Fruit fly (Drosophila melanogaster) whole organism, wandering third instar larva: Measurements from ENCODE around the gene Art1.

Experiments
- CG32264 ChIP-seq: fragments of 200-800 bp; sonication (Bioruptor generic); optimal IDR thresholded peaks from 2 replicates; lab custom pipeline; 2016; ENCODE audit warnings: missing biosample characterization, missing genetic modification characterization
- CG9705 ChIP-seq: fragments of 200-800 bp; sonication (Bioruptor generic); optimal IDR thresholded peaks from 2 replicates; lab custom pipeline; 2018; ENCODE audit warnings: missing biosample characterization, mild to moderate bottlenecking, missing genetic modification characterization
- Dfd ChIP-seq: fragments of >200 bp; optimal IDR thresholded peaks from 2 replicates; lab custom pipeline; 2017; ENCODE audit warnings: missing biosample characterization, missing genetic modification characterization
- GATAd ChIP-seq: sonication (Bioruptor generic); optimal IDR thresholded peaks from 2 replicates; lab custom pipeline; 2016; ENCODE audit warnings: missing biosample characterization, missing genetic modification characterization
- HLH106 ChIP-seq: fragments of 200-800 bp; optimal IDR thresholded peaks from 3 replicates; lab custom pipeline; 2019; ENCODE audit warnings: missing biosample characterization, mild to moderate bottlenecking, missing genetic modification characterization, moderate library complexity
- Hnf4 ChIP-seq: fragments of 200-800 bp; sonication (Bioruptor generic); optimal IDR thresholded peaks from 2 replicates; lab custom pipeline; 2016; ENCODE audit warnings: missing biosample characterization, mild to moderate bottlenecking, missing genetic modification characterization
- Hr78 ChIP-seq: fragments of >200 bp; optimal IDR thresholded peaks from 2 replicates; lab custom pipeline; 2017; ENCODE audit warnings: missing biosample characterization, missing genetic modification characterization
- Hr83 ChIP-seq: fragments of 200-300 bp; sonication (Bioruptor generic); optimal IDR thresholded peaks from 2 replicates; lab custom pipeline; 2016; ENCODE audit warnings: missing biosample characterization, mild to moderate bottlenecking, missing genetic modification characterization, moderate library complexity; ENCODE audit not compliant: poor library complexity, severe bottlenecking
- Jra ChIP-seq: sonication (Bioruptor generic); optimal IDR thresholded peaks from 2 replicates; lab custom pipeline; 2016; ENCODE audit warnings: missing biosample characterization, missing genetic modification characterization
- Mio ChIP-seq: sonication (Bioruptor generic); optimal IDR thresholded peaks from 2 replicates; lab custom pipeline; 2016; ENCODE audit warnings: missing biosample characterization, missing genetic modification characterization
- Myc ChIP-seq: fragments of >200 bp; optimal IDR thresholded peaks from 2 replicates; lab custom pipeline; 2017
- N ChIP-seq: fragments of >200 bp; optimal IDR thresholded peaks from 2 replicates; lab custom pipeline; 2018; ENCODE audit warnings: missing biosample characterization, missing external identifiers, missing genetic modification characterization
- OdsH ChIP-seq: fragments of 200-800 bp; sonication (Bioruptor generic); optimal IDR thresholded peaks from 2 replicates; lab custom pipeline; 2016; ENCODE audit warnings: missing biosample characterization, mild to moderate bottlenecking, missing genetic modification characterization
- Rel ChIP-seq, 2 experiments: fragments of 200-800 bp; sonication (Bioruptor generic) in 1 of 2; optimal IDR thresholded peaks; 2 replicates in 1 of 2; 3 replicates in 1 of 2; lab custom pipeline; 2016 to 2019; ENCODE audit warnings: mild to moderate bottlenecking in 2 of 2, missing biosample characterization in 2 of 2, missing genetic modification characterization in 2 of 2, moderate library complexity in 1 of 2
- Sp1 ChIP-seq: fragments of 200-800 bp; sonication (Bioruptor generic); optimal IDR thresholded peaks from 3 replicates; lab custom pipeline; 2019; ENCODE audit warnings: missing biosample characterization, mild to moderate bottlenecking, missing genetic modification characterization, moderate library complexity
- br ChIP-seq: fragments of 200-800 bp; sonication (Bioruptor generic); optimal IDR thresholded peaks from 2 replicates; lab custom pipeline; 2016; ENCODE audit warnings: missing biosample characterization, missing genetic modification characterization
- brk ChIP-seq: fragments of 200-800 bp; sonication (Bioruptor generic); optimal IDR thresholded peaks from 2 replicates; lab custom pipeline; 2016; ENCODE audit warnings: missing biosample characterization, mild to moderate bottlenecking, missing genetic modification characterization
- dl ChIP-seq, 2 experiments: fragments of 175-275, 200-275 bp in 1 of 2; fragments of 200-275 bp in 1 of 2; sonication (Bioruptor generic); optimal IDR thresholded peaks; lab custom pipeline; 2018; ENCODE audit warnings: mild to moderate bottlenecking in 2 of 2, missing biosample characterization in 2 of 2, missing genetic modification characterization in 2 of 2, moderate library complexity in 2 of 2; ENCODE audit not compliant: partially characterized antibody in 2 of 2, insufficient read depth in 1 of 2
- dmrt93B ChIP-seq: fragments of 200-800 bp; sonication (Bioruptor generic); optimal IDR thresholded peaks from 2 replicates; lab custom pipeline; 2018; ENCODE audit warnings: missing biosample characterization, mild to moderate bottlenecking, missing genetic modification characterization
- dsf ChIP-seq: sonication (Bioruptor generic); optimal IDR thresholded peaks from 2 replicates; lab custom pipeline; 2016; ENCODE audit warnings: missing biosample characterization, missing genetic modification characterization, borderline replicate concordance
- ey ChIP-seq: fragments of 200-800 bp; sonication (Bioruptor generic); optimal IDR thresholded peaks from 2 replicates; lab custom pipeline; 2016; ENCODE audit warnings: missing biosample characterization, missing genetic modification characterization
- foxo ChIP-seq, 2 experiments: fragments of 200-800 bp; sonication (Bioruptor generic); optimal IDR thresholded peaks; 2 replicates in 1 of 2; 3 replicates in 1 of 2; lab custom pipeline; 2016 to 2017; ENCODE audit warnings: missing biosample characterization in 2 of 2, missing genetic modification characterization in 2 of 2
- fru ChIP-seq: fragments of 200-800 bp; sonication (Bioruptor generic); optimal IDR thresholded peaks from 3 replicates; lab custom pipeline; 2016; ENCODE audit warnings: missing biosample characterization, mild to moderate bottlenecking, missing genetic modification characterization
- h ChIP-seq: fragments of 200-800 bp; sonication (Bioruptor generic); optimal IDR thresholded peaks from 3 replicates; lab custom pipeline; 2016; ENCODE audit warnings: missing biosample characterization, mild to moderate bottlenecking, missing genetic modification characterization
- jim ChIP-seq: fragments of 175-275, 200-325 bp; sonication (Bioruptor generic); optimal IDR thresholded peaks from 2 replicates; lab custom pipeline; 2016; ENCODE audit warnings: missing biosample characterization, mild to moderate bottlenecking, missing genetic modification characterization
- lola ChIP-seq: fragments of >200 bp; optimal IDR thresholded peaks from 2 replicates; lab custom pipeline; 2017; ENCODE audit warnings: missing biosample characterization, missing genetic modification characterization
- pan ChIP-seq: fragments of >200 bp; optimal IDR thresholded peaks from 2 replicates; lab custom pipeline; 2017
- psq ChIP-seq: fragments of 200-800 bp; sonication (Bioruptor generic); optimal IDR thresholded peaks from 3 replicates; lab custom pipeline; 2017; ENCODE audit warnings: missing biosample characterization, mild to moderate bottlenecking, missing genetic modification characterization, moderate library complexity
- rgr ChIP-seq: fragments of 200-800 bp; sonication (Bioruptor generic); optimal IDR thresholded peaks from 3 replicates; lab custom pipeline; 2016; ENCODE audit warnings: missing biosample characterization, mild to moderate bottlenecking, missing genetic modification characterization
- sage ChIP-seq: fragments of 200-800 bp; sonication (Bioruptor generic); optimal IDR thresholded peaks from 2 replicates; lab custom pipeline; 2016; ENCODE audit warnings: missing biosample characterization, mild to moderate bottlenecking, missing genetic modification characterization
- sv ChIP-seq: fragments of 200-800 bp; sonication (Bioruptor generic); optimal IDR thresholded peaks from 3 replicates; lab custom pipeline; 2016; ENCODE audit warnings: missing biosample characterization, missing genetic modification characterization
- tai ChIP-seq: sonication (Bioruptor generic); optimal IDR thresholded peaks from 2 replicates; lab custom pipeline; 2016; ENCODE audit warnings: missing biosample characterization, missing genetic modification characterization
- usp ChIP-seq: fragments of >200 bp; optimal IDR thresholded peaks from 2 replicates; lab custom pipeline; 2017; ENCODE audit warnings: missing biosample characterization, missing genetic modification characterization
- woc ChIP-seq: sonication (Bioruptor generic); optimal IDR thresholded peaks from 2 replicates; lab custom pipeline; 2016; ENCODE audit warnings: missing biosample characterization, mild to moderate bottlenecking, missing genetic modification characterization

The Art1 gene

DNA sequence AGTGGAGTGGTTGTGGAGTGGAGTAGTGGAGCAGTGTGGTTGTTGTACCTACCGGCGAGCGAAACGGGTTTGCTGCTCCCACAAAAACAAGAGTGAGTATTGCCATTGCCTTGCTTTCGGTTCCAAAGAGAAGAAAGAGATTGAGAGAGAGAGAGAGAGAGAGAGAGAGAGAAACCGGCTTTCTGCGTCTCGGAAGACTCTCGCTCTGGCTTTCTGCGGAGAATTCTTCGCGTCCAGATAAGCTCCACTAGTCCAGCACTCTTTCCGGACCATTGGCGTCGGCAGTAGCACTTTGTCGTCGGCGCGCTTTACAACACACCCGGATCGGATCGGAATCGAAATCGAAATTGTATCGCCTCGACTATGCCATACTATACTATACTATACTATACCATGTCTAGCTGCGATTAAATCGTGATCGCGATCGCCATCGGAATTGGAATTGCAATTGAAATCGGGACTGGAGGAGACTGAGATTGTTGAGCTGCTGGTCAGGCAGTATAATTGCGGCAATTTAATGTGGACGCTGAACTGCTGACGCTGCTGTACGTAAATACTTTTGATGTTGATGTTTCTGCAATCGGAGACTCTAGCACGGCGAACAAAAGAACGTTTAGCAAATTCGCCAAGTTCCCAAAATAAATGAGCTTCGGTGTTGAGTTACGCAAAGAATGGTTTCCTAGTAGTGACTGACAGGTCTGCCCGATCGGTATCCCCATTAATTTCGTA lies 38.9 kb upstream of the Art1 start, which contains the start of gene Cad86C (continued):
- TF ChIP-seq rgr, result peak; percentile 6
- peak; percentile 33 for TF ChIP-seq h (GFP tag; lab: Kevin White, UChicago)

DNA sequence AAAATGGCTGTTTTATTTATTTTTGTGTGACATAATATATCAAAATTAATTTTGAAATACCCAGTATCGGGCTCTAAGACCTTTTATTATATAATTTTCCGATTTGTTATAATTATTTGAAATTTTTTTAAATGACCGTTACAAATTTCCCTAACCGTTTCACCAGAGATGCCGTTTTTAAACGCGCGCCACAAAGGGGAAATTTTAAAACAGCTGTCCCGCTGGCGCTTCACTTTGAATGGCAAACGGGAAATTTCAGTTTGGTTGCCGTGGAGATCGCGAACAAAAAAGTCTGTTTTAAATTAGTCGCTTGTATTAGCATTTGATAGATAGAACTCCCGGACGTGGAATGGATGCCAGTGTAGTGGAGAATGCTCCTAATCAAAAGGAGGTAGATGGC lies 27.0 kb upstream of the Art1 start, which contains the start of the genes CG14693 and TTLL15:
CG14693 (minus strand) TSS at position 16 of the 400 bp plus-strand sequence.
TTLL15 (plus strand) TSS at position 257 of the 400 bp plus-strand sequence.
- peak; percentile 48 for TF ChIP-seq Myc (lab: Kevin White, UChicago)
- TF ChIP-seq tai (GFP tag; lab: Kevin White, UChicago), result no peak
- no peak for TF ChIP-seq rgr
- no peak for TF ChIP-seq fru (GFP tag; lab: Kevin White, UChicago)

DNA sequence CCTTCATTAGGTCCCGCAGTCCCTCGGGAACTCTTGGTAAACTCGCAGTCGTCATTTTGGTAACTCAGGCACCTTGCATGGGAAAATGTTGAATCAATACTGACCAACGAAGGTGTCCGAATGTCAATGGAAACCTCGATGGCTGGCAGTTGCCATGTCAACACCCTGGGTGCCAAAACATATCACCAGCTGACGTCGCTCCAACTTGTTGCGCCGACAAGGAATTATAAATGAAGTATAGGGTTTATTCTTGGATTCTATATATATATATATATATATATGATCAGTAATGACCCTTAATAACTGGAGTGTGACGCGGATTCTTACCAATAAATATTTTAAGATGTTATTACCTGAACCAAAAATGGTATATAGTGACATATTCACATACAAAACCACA lies 15.8 kb upstream of the Art1 start, which contains the start of gene CG14692:
CG14692 (minus strand) TSS at position 101 of the 400 bp plus-strand sequence.
- TF ChIP-seq psq, result no peak
- TF ChIP-seq Dfd (GFP tag; lab: Kevin White, UChicago), result no peak
- no peak for TF ChIP-seq foxo (GFP tag; optimal IDR thresholded peaks at IDR 0.05; lab: Kevin White, UChicago)
- no peak for TF ChIP-seq Hnf4 (GFP tag; lab: Kevin White, UChicago)
- TF ChIP-seq Jra (GFP tag; lab: Kevin White, UChicago), result no peak
- TF ChIP-seq HLH106 (tag; lab: Kevin White, UChicago), result no peak
- no peak for TF ChIP-seq tai (GFP tag; lab: Kevin White, UChicago)
- TF ChIP-seq jim (GFP tag; lab: Kevin White, UChicago), result no peak
- TF ChIP-seq dsf (GFP tag; lab: Kevin White, UChicago), result no peak
- no peak for TF ChIP-seq brk (GFP tag; lab: Kevin White, UChicago)
- TF ChIP-seq usp (GFP tag; lab: Kevin White, UChicago), result no peak
- TF ChIP-seq OdsH (GFP tag; lab: Kevin White, UChicago), result no peak
- TF ChIP-seq, all 38 proteins: peak for 0

DNA sequence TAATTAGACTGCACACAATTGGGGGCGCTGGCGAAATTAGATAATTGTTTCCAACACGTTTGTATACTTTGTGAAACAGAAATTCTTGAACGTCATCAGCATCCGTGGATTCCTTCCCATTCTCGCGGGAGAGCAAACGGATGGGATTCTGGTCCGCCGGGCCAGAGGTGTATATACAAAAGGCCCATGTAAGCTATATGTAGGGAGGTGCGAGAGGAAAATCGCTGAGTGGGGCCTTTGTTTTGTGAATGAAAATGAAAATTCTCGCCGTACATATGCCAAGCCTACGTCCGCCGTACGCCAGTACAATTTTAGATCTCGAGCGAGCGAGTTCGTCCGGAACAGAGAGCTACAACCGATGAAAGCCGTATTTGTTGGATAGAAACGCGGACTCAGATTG lies 4.6 kb upstream of the Art1 start, which contains the start of gene CG14687:
CG14687 (plus strand) TSS at position 301 of the 400 bp plus-strand sequence.
- TF ChIP-seq Dfd (GFP tag; lab: Kevin White, UChicago) (no peak), fru (GFP tag; lab: Kevin White, UChicago) (no peak), lola (no peak), dmrt93B (GFP tag; lab: Kevin White, UChicago) (no peak), OdsH (GFP tag; lab: Kevin White, UChicago) (no peak), Myc (lab: Kevin White, UChicago) (no peak)

DNA sequence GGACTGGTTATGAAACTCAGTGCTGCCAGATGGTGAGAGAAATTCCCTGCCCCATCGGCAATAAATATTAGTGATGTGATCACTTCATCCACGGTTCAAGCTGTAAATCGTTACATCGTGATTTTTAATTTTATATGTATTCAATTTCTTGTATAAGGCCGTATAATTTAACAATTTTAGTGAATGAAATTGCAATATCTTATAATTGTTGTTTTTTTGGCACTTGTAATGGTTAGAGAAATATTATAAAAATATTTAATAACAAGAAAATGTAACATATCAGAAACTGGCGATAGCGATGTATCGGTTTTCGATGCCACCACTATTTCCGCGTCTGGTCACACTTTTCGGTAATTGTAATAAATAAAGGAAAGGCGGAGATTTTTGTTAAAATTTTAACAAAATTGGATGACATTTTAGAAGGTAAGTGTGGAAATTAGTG lies 3.9 kb downstream of the Art1 start, which contains the start of the genes mRpL37 and Rbp1:
mRpL37 (minus strand) TSS at position 35 of the 442 bp plus-strand sequence.
Rbp1 (plus strand) TSS at position 326 of the 442 bp plus-strand sequence.
- peak; percentile 95 for TF ChIP-seq HLH106 (tag; lab: Kevin White, UChicago)
- peak; percentile 82 for TF ChIP-seq woc (GFP tag; lab: Kevin White, UChicago)
- peak; percentile 32 for TF ChIP-seq br (GFP tag; lab: Kevin White, UChicago)
- no peak for TF ChIP-seq Rel (GFP tag; optimal IDR thresholded peaks at IDR 0.05; lab: Kevin White, UChicago)
- no peak for TF ChIP-seq Rel (tag; optimal IDR thresholded peaks at IDR 0.05; lab: Kevin White, UChicago)
- no peak for TF ChIP-seq pan
- no peak for TF ChIP-seq tai (GFP tag; lab: Kevin White, UChicago)
- no peak for TF ChIP-seq CG32264 (GFP tag; lab: Kevin White, UChicago)
- TF ChIP-seq Myc (lab: Kevin White, UChicago), result no peak
- no peak for TF ChIP-seq N (GFP tag; lab: Kevin White, UChicago)
- no peak for TF ChIP-seq usp (GFP tag; lab: Kevin White, UChicago)
- TF ChIP-seq fru (GFP tag; lab: Kevin White, UChicago), result no peak
- TF ChIP-seq h (GFP tag; lab: Kevin White, UChicago), result peak; percentile 86
- TF ChIP-seq CG9705 (GFP tag; lab: Kevin White, UChicago), result peak; percentile 73
- peak; percentile 77 for TF ChIP-seq Hnf4 (GFP tag; lab: Kevin White, UChicago)
- no peak for TF ChIP-seq Sp1
- peak; percentile 82 for TF ChIP-seq dmrt93B (GFP tag; lab: Kevin White, UChicago)
- no peak for TF ChIP-seq dl (GFP tag; optimal IDR thresholded peaks at IDR 0.05; lab: Kevin White, UChicago; ENCODE audit: insufficient read depth in 1 of 2, partially characterized antibody in 2 of 2)
- peak; percentile 24 for TF ChIP-seq dsf (GFP tag; lab: Kevin White, UChicago)
- no peak for TF ChIP-seq sage
- no peak for TF ChIP-seq Hr78 (GFP tag; lab: Kevin White, UChicago)
- peak; percentile 22 for TF ChIP-seq jim (GFP tag; lab: Kevin White, UChicago)
- peak; percentile 50 for TF ChIP-seq GATAd (GFP tag; lab: Kevin White, UChicago)
- TF ChIP-seq OdsH (GFP tag; lab: Kevin White, UChicago), result peak; percentile 67
- no peak for TF ChIP-seq Mio
- TF ChIP-seq foxo (GFP tag; optimal IDR thresholded peaks at IDR 0.05; lab: Kevin White, UChicago), result peak in 1 of 2 experiments; percentile 90
- TF ChIP-seq Hr83 (GFP tag; lab: Kevin White, UChicago), result no peak
- TF ChIP-seq brk (GFP tag; lab: Kevin White, UChicago), result no peak
- peak; percentile 55 for TF ChIP-seq sv (GFP tag; lab: Kevin White, UChicago)
- peak; percentile 70 for TF ChIP-seq psq
- peak; percentile 77 for TF ChIP-seq rgr
- TF ChIP-seq lola, result no peak
- peak; percentile 30 for TF ChIP-seq Jra (GFP tag; lab: Kevin White, UChicago)
- TF ChIP-seq ey, result peak; percentile 61
